Worm (Caenorhabditis elegans): ENCODE measurements around the gene fbxl-5.

DNA sequence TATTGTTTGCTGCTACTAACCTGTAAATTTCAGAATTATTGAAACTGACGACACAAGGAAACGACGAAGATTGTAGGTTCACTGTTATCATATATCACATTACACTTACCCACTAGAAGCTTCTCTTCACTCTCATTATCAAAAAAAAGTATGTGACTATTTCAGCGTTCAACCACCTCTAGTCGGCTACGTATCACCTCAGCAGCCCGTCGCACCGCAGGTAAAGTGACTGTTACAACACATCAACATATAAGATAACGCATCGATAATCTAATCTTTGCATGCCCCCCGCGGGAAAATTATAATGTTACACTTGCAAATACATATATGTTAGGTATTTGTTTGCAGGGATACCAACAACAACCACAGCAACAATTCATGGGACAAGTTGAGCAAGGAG, 43.9 kb downstream of the fbxl-5 start:
- no peak for TF ChIP-seq skn-1 (tag; optimal IDR thresholded peaks at IDR 0.05)
- no peak for TF ChIP-seq dpl-1 (GFP tag; optimal IDR thresholded peaks at IDR 0.05)
- no peak for TF ChIP-seq mdl-1 (tag; optimal IDR thresholded peaks at IDR 0.05)
- no peak for TF ChIP-seq efl-3 (GFP tag; optimal IDR thresholded peaks at IDR 0.05)
- TF ChIP-seq nhr-28 (tag; optimal IDR thresholded peaks at IDR 0.05): no peak
- TF ChIP-seq unc-62 (GFP tag; optimal IDR thresholded peaks at IDR 0.05): no peak
- TF ChIP-seq nhr-237 (tag; optimal IDR thresholded peaks at IDR 0.05): no peak
- TF ChIP-seq ceh-8 (GFP tag; optimal IDR thresholded peaks at IDR 0.05): no peak
- no peak for TF ChIP-seq nhr-19 (GFP tag; conservative IDR thresholded peaks at IDR 0.05)

Measured in whole organism, L1 larva.